Worm (Caenorhabditis elegans) whole organism, L3 larva: ENCODE measurements around the gene Y41G9A.10.

Experiments
- R02D3.7 ChIP-seq: fragments of 150-350 bp; optimal IDR thresholded peaks from 2 replicates; lab custom pipeline; 2014; ENCODE audit warnings: missing biosample characterization, missing genetic modification characterization
- aly-2 ChIP-seq: fragments of 150-350 bp; optimal IDR thresholded peaks from 2 replicates; lab custom pipeline; 2014; ENCODE audit warnings: missing biosample characterization, missing genetic modification characterization
- ama-1 ChIP-seq: fragments of 150-350 bp; optimal IDR thresholded peaks from 2 replicates; lab custom pipeline; 2018
- ceh-16 ChIP-seq: sonication (generic microtip); optimal IDR thresholded peaks from 2 replicates; lab custom pipeline; 2017; ENCODE audit warnings: missing biosample characterization, missing genetic modification characterization
- ceh-28 ChIP-seq: fragments of 150-350 bp; optimal IDR thresholded peaks from 2 replicates; lab custom pipeline; 2014; ENCODE audit warnings: missing biosample characterization, missing genetic modification reagents, missing genetic modification characterization
- ceh-82 ChIP-seq: fragments of 150-350 bp; optimal IDR thresholded peaks from 2 replicates; lab custom pipeline; 2014; ENCODE audit warnings: missing biosample characterization, missing genetic modification characterization
- ceh-9 ChIP-seq: sonication (generic microtip); optimal IDR thresholded peaks from 2 replicates; lab custom pipeline; 2018; ENCODE audit warnings: missing biosample characterization, missing genetic modification characterization
- egl-5 ChIP-seq: fragments of 150-350 bp; optimal IDR thresholded peaks from 2 replicates; lab custom pipeline; 2017; ENCODE audit warnings: missing biosample characterization, missing genetic modification reagents, missing genetic modification characterization, inconsistent platforms
- elt-2 ChIP-seq: sonication (generic microtip); optimal IDR thresholded peaks from 2 replicates; lab custom pipeline; 2016; ENCODE audit warnings: missing genetic modification reagents, mild to moderate bottlenecking, missing genetic modification characterization, missing compliant biosample characterization
- elt-3 ChIP-seq, 3 experiments: fragments of 150-350 bp in 1 of 3; sonication (generic microtip) in 2 of 3; optimal IDR thresholded peaks; 2 replicates in 2 of 3; 4 replicates in 1 of 3; lab custom pipeline; 2014 to 2017; ENCODE audit warnings: missing biosample characterization in 3 of 3, missing genetic modification characterization in 3 of 3
- fkh-10 ChIP-seq: sonication (generic microtip); optimal IDR thresholded peaks from 2 replicates; lab custom pipeline; 2017; ENCODE audit warnings: missing biosample characterization, missing genetic modification reagents, missing genetic modification characterization
- hmg-11 ChIP-seq: sonication (generic microtip); optimal IDR thresholded peaks from 2 replicates; lab custom pipeline; 2016; ENCODE audit warnings: missing genetic modification characterization, missing compliant biosample characterization
- lin-39 ChIP-seq: fragments of 150-350 bp; optimal IDR thresholded peaks from 2 replicates; lab custom pipeline; 2018; ENCODE audit warnings: missing biosample characterization, missing genetic modification reagents, missing genetic modification characterization
- lsy-12 ChIP-seq: sonication (generic microtip); optimal IDR thresholded peaks from 2 replicates; lab custom pipeline; 2016; ENCODE audit warnings: mild to moderate bottlenecking, missing genetic modification characterization, missing compliant biosample characterization
- mdl-1 ChIP-seq: fragments of 150-350 bp; optimal IDR thresholded peaks from 2 replicates; lab custom pipeline; 2014; ENCODE audit warnings: missing biosample characterization, missing genetic modification characterization
- nfya-1 ChIP-seq: sonication (generic microtip); optimal IDR thresholded peaks from 2 replicates; lab custom pipeline; 2017; ENCODE audit warnings: missing genetic modification characterization, mild to moderate bottlenecking, missing compliant biosample characterization, antibody characterized with exemption, moderate library complexity; ENCODE audit not compliant: insufficient read depth
- nhr-11 ChIP-seq: fragments of 150-350 bp; optimal IDR thresholded peaks from 2 replicates; lab custom pipeline; 2014; ENCODE audit warnings: missing biosample characterization, missing genetic modification characterization
- nhr-12 ChIP-seq: fragments of 150-350 bp; optimal IDR thresholded peaks from 2 replicates; lab custom pipeline; 2014; ENCODE audit warnings: missing biosample characterization, missing genetic modification characterization
- nhr-25 ChIP-seq: sonication (generic microtip); optimal IDR thresholded peaks from 2 replicates; lab custom pipeline; 2017; ENCODE audit warnings: missing biosample characterization, missing genetic modification characterization
- nhr-28 ChIP-seq: fragments of 150-350 bp; optimal IDR thresholded peaks from 2 replicates; lab custom pipeline; 2014; ENCODE audit warnings: missing biosample characterization, missing genetic modification characterization
- nhr-67 ChIP-seq: fragments of 150-350 bp; optimal IDR thresholded peaks from 2 replicates; lab custom pipeline; 2014; ENCODE audit warnings: missing biosample characterization, missing genetic modification characterization
- pha-4 ChIP-seq: fragments of 150-350 bp; optimal IDR thresholded peaks from 2 replicates; lab custom pipeline; 2014; ENCODE audit warnings: missing biosample characterization, missing genetic modification reagents, missing genetic modification characterization
- pqm-1 ChIP-seq: fragments of 150-350 bp; optimal IDR thresholded peaks from 2 replicates; lab custom pipeline; 2017; ENCODE audit warnings: missing biosample characterization, missing genetic modification characterization, inconsistent platforms
- sea-2 ChIP-seq: fragments of 150-350 bp; sonication (generic microtip); optimal IDR thresholded peaks from 4 replicates; lab custom pipeline; 2014; ENCODE audit warnings: missing biosample characterization, missing genetic modification reagents, missing genetic modification characterization
- skn-1 ChIP-seq: fragments of 150-350 bp; optimal IDR thresholded peaks from 2 replicates; lab custom pipeline; 2014; ENCODE audit warnings: missing biosample characterization, missing genetic modification characterization
- snpc-4 ChIP-seq: fragments of 150-350 bp; optimal IDR thresholded peaks from 2 replicates; lab custom pipeline; 2014; ENCODE audit warnings: missing biosample characterization, missing genetic modification characterization
- unc-39 ChIP-seq: sonication (generic microtip); optimal IDR thresholded peaks from 4 replicates; lab custom pipeline; 2017; ENCODE audit warnings: missing biosample characterization, missing genetic modification characterization
- unc-62 ChIP-seq: fragments of 150-350 bp; sonication (generic microtip); optimal IDR thresholded peaks from 4 replicates; lab custom pipeline; 2014; ENCODE audit warnings: missing biosample characterization, missing genetic modification reagents, missing genetic modification characterization
- zag-1 ChIP-seq: fragments of 150-350 bp; optimal IDR thresholded peaks from 2 replicates; lab custom pipeline; 2014; ENCODE audit warnings: missing biosample characterization, missing genetic modification characterization
- ztf-11 ChIP-seq: fragments of 150-350 bp; optimal IDR thresholded peaks from 2 replicates; lab custom pipeline; 2014; ENCODE audit warnings: missing biosample characterization, missing genetic modification characterization
- ztf-4 ChIP-seq: fragments of 150-350 bp; optimal IDR thresholded peaks from 2 replicates; lab custom pipeline; 2014; ENCODE audit warnings: missing biosample characterization, missing genetic modification characterization

Y41G9A.10 gene

ce11 chrX:2940572-2940971, 5.8 kb downstream of the Y41G9A.10 start, which contains the start of gene pfk-1.1:
TSS of gene pfk-1.1 (plus strand) at chrX:2940872.
- TF ChIP-seq sea-2 (GFP tag; lab: Kevin White, UChicago) = no peak
- no peak for TF ChIP-seq nhr-25 (tag; lab: Kevin White, UChicago)
- no peak for TF ChIP-seq ama-1 (lab: Kevin White, UChicago)
- no peak for TF ChIP-seq pqm-1 (tag; lab: Kevin White, UChicago)
- no peak for TF ChIP-seq nhr-28 (tag; lab: Kevin White, UChicago)
- TF ChIP-seq nfya-1 (tag; lab: Kevin White, UChicago) = no peak
- no peak for TF ChIP-seq lsy-12 (tag; lab: Kevin White, UChicago)
- TF ChIP-seq egl-5 (tag; lab: Kevin White, UChicago) = no peak
- TF ChIP-seq aly-2 = no peak
- TF ChIP-seq R02D3.7 (tag; lab: Kevin White, UChicago) = no peak
- TF ChIP-seq nhr-67 (tag; lab: Kevin White, UChicago) = no peak
- no peak for TF ChIP-seq unc-39 (tag; lab: Kevin White, UChicago)

- TF ChIP-seq elt-3 (tag; optimal IDR thresholded peaks at IDR 0.05; lab: Kevin White, UChicago) = no peak
- TF ChIP-seq nhr-28 (tag; lab: Kevin White, UChicago) = no peak
- no peak for TF ChIP-seq ama-1 (lab: Kevin White, UChicago)
- TF ChIP-seq pqm-1 (tag; lab: Kevin White, UChicago) = no peak
- TF ChIP-seq skn-1 = no peak
- TF ChIP-seq pha-4 (tag; lab: Kevin White, UChicago) = peak; percentile 86
- TF ChIP-seq nfya-1 (tag; lab: Kevin White, UChicago) = no peak
- peak; percentile 7 for TF ChIP-seq snpc-4 (tag; lab: Kevin White, UChicago)
- peak; percentile 43 for TF ChIP-seq hmg-11 (tag; lab: Kevin White, UChicago)
- peak; percentile 19 for TF ChIP-seq elt-2
- TF ChIP-seq ceh-16 (tag; lab: Kevin White, UChicago) = no peak
- TF ChIP-seq unc-62 (GFP tag; lab: Kevin White, UChicago) = no peak
- no peak for TF ChIP-seq ceh-28 (tag; lab: Kevin White, UChicago)
- TF ChIP-seq ceh-82 (tag; lab: Kevin White, UChicago) = no peak
Measured at ce11 chrX:2939526-2939925, 6.8 kb downstream of the Y41G9A.10 start.

DNA sequence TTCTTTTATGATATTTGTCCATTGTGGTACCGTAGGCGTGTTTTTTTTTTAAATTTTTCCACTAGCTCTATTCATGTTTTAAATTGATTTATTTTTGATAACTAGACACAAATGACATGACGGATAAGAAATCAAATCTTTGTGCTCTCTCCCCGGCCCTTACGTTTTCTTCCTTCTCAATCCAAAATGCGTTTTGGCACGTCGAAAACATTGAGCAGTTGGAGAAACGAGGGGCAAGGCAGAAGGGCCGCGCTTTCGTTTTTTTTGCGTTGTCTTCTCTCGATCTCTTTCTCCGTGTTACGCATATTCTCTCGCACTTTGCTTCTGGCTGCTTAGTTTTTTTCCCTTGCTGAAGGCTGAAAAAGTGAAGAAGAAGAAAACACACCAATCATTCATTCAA, 7.3 kb downstream of the Y41G9A.10 start:
- TF ChIP-seq hmg-11 (tag; lab: Kevin White, UChicago) (peak; percentile 61), lin-39 (tag; lab: Kevin White, UChicago) (peak; percentile 37), nhr-67 (tag; lab: Kevin White, UChicago) (no peak), lsy-12 (tag; lab: Kevin White, UChicago) (no peak), fkh-10 (GFP tag; lab: Kevin White, UChicago) (peak; percentile 53)

- TF ChIP-seq egl-5 (tag; lab: Kevin White, UChicago) (no peak), ztf-11 (tag; lab: Kevin White, UChicago) (no peak), nhr-11 (tag; lab: Kevin White, UChicago) (no peak), lin-39 (tag; lab: Kevin White, UChicago) (no peak), ceh-9 (tag; lab: Kevin White, UChicago) (no peak), ama-1 (lab: Kevin White, UChicago) (no peak), pqm-1 (tag; lab: Kevin White, UChicago) (no peak)
Measured at ce11 chrX:2933061-2933460, 13.3 kb downstream of the Y41G9A.10 start, which contains the start of gene fard-1. TSS of gene fard-1 (plus strand) at chrX:2933361.

- TF ChIP-seq sea-2 (GFP tag; lab: Kevin White, UChicago) (no peak), lin-39 (tag; lab: Kevin White, UChicago) (no peak), zag-1 (tag; lab: Kevin White, UChicago) (no peak), ztf-4 (tag; lab: Kevin White, UChicago) (no peak), nhr-12 (tag; lab: Kevin White, UChicago) (no peak), ceh-82 (tag; lab: Kevin White, UChicago) (no peak), mdl-1 (no peak), ztf-11 (tag; lab: Kevin White, UChicago) (no peak), pha-4 (tag; lab: Kevin White, UChicago) (peak; percentile 24), pqm-1 (tag; lab: Kevin White, UChicago) (peak; percentile 75), unc-62 (GFP tag; lab: Kevin White, UChicago) (no peak), nfya-1 (tag; lab: Kevin White, UChicago) (no peak), elt-2 (peak; percentile 89), nhr-28 (tag; lab: Kevin White, UChicago) (no peak), ceh-9 (tag; lab: Kevin White, UChicago) (no peak), ceh-28 (tag; lab: Kevin White, UChicago) (no peak)
Measured at ce11 chrX:2931852-2932251, 14.5 kb downstream of the Y41G9A.10 start.
